Worm (Caenorhabditis elegans): ENCODE results near the gene mrpl-1.
A peak's percentile ranks its signal among the peaks of the same experiment; 100 is the strongest.

mrpl-1 gene

DNA sequence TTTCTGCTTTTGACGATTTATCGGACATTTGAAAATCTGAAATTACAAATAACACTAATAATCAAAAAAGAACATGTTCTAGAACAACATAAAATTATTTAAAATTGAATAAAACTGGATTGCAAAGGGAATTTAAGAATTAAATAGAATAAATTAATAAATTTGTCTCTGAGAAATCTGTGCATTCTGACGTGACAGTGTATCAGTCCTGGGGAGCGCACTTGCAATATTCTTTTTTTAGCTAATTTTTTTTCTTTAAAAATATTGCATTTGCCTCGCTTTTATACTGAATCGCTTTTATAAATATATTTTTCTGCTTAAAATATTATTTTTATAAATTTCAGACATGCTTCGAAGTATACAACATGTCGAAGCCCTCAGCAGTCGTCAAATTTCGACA is at the start of gene mrpl-1, which contains the start of the genes emc-6 and mrps-24:
Gene mrpl-1 (minus strand): TSS at position 1 of the 400 bp plus-strand sequence.
Gene emc-6 (minus strand): TSS at position 36 of the 400 bp plus-strand sequence.
Gene mrps-24 (plus strand): TSS at position 345 of the 400 bp plus-strand sequence.
- TF ChIP-seq hlh-26 (GFP tag; conservative IDR thresholded peaks at IDR 0.05) (no peak), F33H1.4 (GFP tag; IDR thresholded peaks at IDR 0.05) (peak; percentile 25), mel-28 (tag; optimal IDR thresholded peaks at IDR 0.05; ENCODE audit: borderline replicate concordance) (no peak), aptf-3 (GFP tag; IDR thresholded peaks at IDR 0.05) (no peak), rec-8 (tag; optimal IDR thresholded peaks at IDR 0.05) (no peak), F22D6.2 (tag; optimal IDR thresholded peaks at IDR 0.05) (no peak), snpc-4 (GFP tag; optimal IDR thresholded peaks at IDR 0.05) (peak; percentile 56), snpc-4 (tag; optimal IDR thresholded peaks at IDR 0.05) (peak in 3 of 4 experiments; percentile 30 to 64 (median 48)), zim-3 (tag; optimal IDR thresholded peaks at IDR 0.05) (no peak), F55B11.4 (tag; optimal IDR thresholded peaks at IDR 0.05; ENCODE audit: borderline replicate concordance, insufficient read depth) (no peak), ceh-91 (GFP tag; IDR thresholded peaks at IDR 0.05) (no peak), attf-3 (GFP tag; conservative IDR thresholded peaks at IDR 0.05) (peak; percentile 40; the same call in 1 of the 2 replicates), rpc-1 (optimal IDR thresholded peaks at IDR 0.05) (no peak), rpc-1 (tag; optimal IDR thresholded peaks at IDR 0.05) (no peak), egrh-3 (GFP tag; IDR thresholded peaks at IDR 0.05) (no peak), pbrm-1 (GFP tag; IDR thresholded peaks at IDR 0.05) (no peak), ztf-25 (GFP tag; IDR thresholded peaks at IDR 0.05) (no peak), nfyb-1 (GFP tag; IDR thresholded peaks at IDR 0.05) (no peak), T07F8.4 (tag; optimal IDR thresholded peaks at IDR 0.05) (no peak), mes-4 (tag; optimal IDR thresholded peaks at IDR 0.05) (no peak), F39B2.1 (GFP tag; IDR thresholded peaks at IDR 0.05) (no peak), ztf-26 (tag; optimal IDR thresholded peaks at IDR 0.05) (no peak), K11D2.4 (GFP tag; IDR thresholded peaks at IDR 0.05) (no peak), attf-5 (GFP tag; optimal IDR thresholded peaks at IDR 0.05) (peak; percentile 73), dpl-1 (GFP tag; optimal IDR thresholded peaks at IDR 0.05) (peak; percentile 14), hlh-12 (tag; optimal IDR thresholded peaks at IDR 0.05) (no peak), egl-18 (GFP tag; IDR thresholded peaks at IDR 0.05) (no peak), D2030.7 (GFP tag; IDR thresholded peaks at IDR 0.05) (0 out of 2 replicates have a peak, but pooled peaks have one; percentile 7), lsl-1 (GFP tag; optimal IDR thresholded peaks at IDR 0.05) (peak; percentile 20), cebp-1 (GFP tag; IDR thresholded peaks at IDR 0.05) (no peak), cebp-1 (tag; optimal IDR thresholded peaks at IDR 0.05) (peak; percentile 54), lin-40 (tag; optimal IDR thresholded peaks at IDR 0.05) (peak; percentile 16), attf-6 (GFP tag; IDR thresholded peaks at IDR 0.05) (no peak), zfh-2 (GFP tag; conservative IDR thresholded peaks at IDR 0.05) (no peak), ccch-3 (GFP tag; optimal IDR thresholded peaks at IDR 0.05) (no peak), nfya-1 (tag; optimal IDR thresholded peaks at IDR 0.05; ENCODE audit: borderline replicate concordance, insufficient read depth) (no peak), lin-54 (GFP tag; optimal IDR thresholded peaks at IDR 0.05) (peak; percentile 24), ztf-28 (GFP tag; IDR thresholded peaks at IDR 0.05) (no peak), F49E8.2 (tag; optimal IDR thresholded peaks at IDR 0.05; ENCODE audit: insufficient read depth) (no peak), snpc-1.3 (tag; optimal IDR thresholded peaks at IDR 0.05; ENCODE audit: insufficient read depth) (peak; percentile 72), ekl-4 (GFP tag; IDR thresholded peaks at IDR 0.05) (no peak), F37B4.10 (GFP tag; IDR thresholded peaks at IDR 0.05) (no peak), lin-35 (GFP tag; optimal IDR thresholded peaks at IDR 0.05) (peak in 1 of 3 experiments; percentile 75), nhr-27 (tag; optimal IDR thresholded peaks at IDR 0.05) (no peak), mcd-1 (GFP tag; IDR thresholded peaks at IDR 0.05) (peak; percentile 92), ztf-18 (tag; optimal IDR thresholded peaks at IDR 0.05) (no peak), bed-2 (GFP tag; IDR thresholded peaks at IDR 0.05) (no peak), madf-3 (GFP tag; IDR thresholded peaks at IDR 0.05) (no peak), him-1 (tag; optimal IDR thresholded peaks at IDR 0.05) (no peak)
